Fruit fly (Drosophila melanogaster) whole organism, adult: ENCODE results near the gene CG9806.

Experiments used
- CG11617 ChIP-seq: fragments of 200-800 bp; sonication (Bioruptor generic); optimal IDR thresholded peaks from 2 replicates; lab custom pipeline; 2017; ENCODE audit warnings: mild to moderate bottlenecking, missing biosample characterization, missing genetic modification reagents, missing genetic modification characterization
- CG7045 ChIP-seq: fragments of 200-800 bp; sonication (Bioruptor generic); optimal IDR thresholded peaks from 2 replicates; lab custom pipeline; 2017; ENCODE audit warnings: missing biosample characterization, mild to moderate bottlenecking, missing genetic modification characterization
- Clk ChIP-seq: fragments of 200-800 bp; sonication (Bioruptor generic); optimal IDR thresholded peaks from 2 replicates; lab custom pipeline; 2017; ENCODE audit warnings: missing biosample characterization, missing genetic modification characterization
- Mnt ChIP-seq: fragments of 200-800 bp; sonication (Bioruptor generic); optimal IDR thresholded peaks from 2 replicates; lab custom pipeline; 2016; ENCODE audit warnings: missing biosample characterization, mild to moderate bottlenecking, missing genetic modification characterization
- bab1 ChIP-seq: fragments of 200-800 bp; sonication (Bioruptor generic); optimal IDR thresholded peaks from 3 replicates; lab custom pipeline; 2019; ENCODE audit warnings: missing biosample characterization, mild to moderate bottlenecking, missing genetic modification characterization, moderate library complexity
- cnc ChIP-seq, 2 experiments: fragments of >200 bp; optimal IDR thresholded peaks; 2 replicates each; lab custom pipeline; 2017
- kay ChIP-seq: fragments of 200-800 bp; sonication (Bioruptor generic); peaks from one replicate; lab custom pipeline; 2016; ENCODE audit warnings: missing biosample characterization, missing genetic modification characterization, borderline replicate concordance
- toe ChIP-seq: fragments of 200-800 bp; sonication (Bioruptor generic); optimal IDR thresholded peaks from 2 replicates; lab custom pipeline; 2016; ENCODE audit warnings: missing biosample characterization, missing genetic modification characterization

DNA sequence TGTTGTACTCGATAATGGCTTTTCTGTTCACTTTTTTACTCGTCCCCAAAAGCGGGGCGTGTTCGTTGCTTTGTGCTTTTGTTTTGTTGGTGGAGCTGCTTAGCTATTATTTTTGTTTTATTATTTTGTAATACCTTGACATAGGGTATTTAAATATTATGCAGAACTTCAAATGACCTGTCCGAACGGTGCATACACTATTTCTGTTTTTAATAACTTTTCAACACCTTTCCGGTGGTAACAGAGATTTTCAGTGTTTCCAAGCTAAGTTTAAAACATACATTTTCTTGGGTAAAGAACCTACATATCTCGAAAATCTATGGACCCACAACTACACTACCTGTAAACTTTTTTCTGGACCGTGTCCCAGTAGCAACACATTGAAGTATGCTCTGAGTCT, 39.5 kb downstream of the CG9806 start:
- no peak for TF ChIP-seq kay (GFP tag; lab: Kevin White, UChicago)
- no peak for TF ChIP-seq toe (GFP tag; lab: Kevin White, UChicago)
- no peak for TF ChIP-seq cnc (optimal IDR thresholded peaks at IDR 0.05; lab: Kevin White, UChicago)
- TF ChIP-seq Mnt (GFP tag; lab: Kevin White, UChicago), result no peak
- TF ChIP-seq CG7045 (GFP tag; lab: Kevin White, UChicago), result no peak
- TF ChIP-seq CG11617 (GFP tag; lab: Kevin White, UChicago), result no peak
- no peak for TF ChIP-seq Clk (GFP tag; lab: Kevin White, UChicago)
- TF ChIP-seq bab1 (GFP tag; lab: Kevin White, UChicago), result peak; percentile 95
